Worm (Caenorhabditis elegans): ENCODE data around the gene Y50D7A.10.

- no peak for TF ChIP-seq nhr-237 (tag; optimal IDR thresholded peaks at IDR 0.05)
- no peak for TF ChIP-seq ceh-28 (tag; optimal IDR thresholded peaks at IDR 0.05)
- no peak for TF ChIP-seq unc-62 (GFP tag; optimal IDR thresholded peaks at IDR 0.05)
- no peak for TF ChIP-seq lin-15B (tag; optimal IDR thresholded peaks at IDR 0.05)
- no peak for TF ChIP-seq elt-3 (tag; optimal IDR thresholded peaks at IDR 0.05)
- peak; percentile 85 for TF ChIP-seq nhr-25 (tag; optimal IDR thresholded peaks at IDR 0.05)
- no peak for TF ChIP-seq egl-5 (tag; optimal IDR thresholded peaks at IDR 0.05)
- TF ChIP-seq ztf-11 (tag; optimal IDR thresholded peaks at IDR 0.05): no peak
- no peak for TF ChIP-seq nhr-12 (tag; optimal IDR thresholded peaks at IDR 0.05)
- no peak for TF ChIP-seq snpc-4 (tag; optimal IDR thresholded peaks at IDR 0.05)
- TF ChIP-seq nfya-1 (tag; optimal IDR thresholded peaks at IDR 0.05; ENCODE audit: insufficient read depth): peak; percentile 28
- no peak for TF ChIP-seq skn-1 (tag; optimal IDR thresholded peaks at IDR 0.05)
Measured at ce11 chrIII:351860-352456, 36.7 kb downstream of the Y50D7A.10 start.

Measured in whole organism, L3 larva.